Fruit fly (Drosophila melanogaster): ENCODE data around the gene RhoGAP71E.
A peak's percentile ranks its signal among the peaks of the same experiment; 100 is the strongest.

RhoGAP71E gene

DNA sequence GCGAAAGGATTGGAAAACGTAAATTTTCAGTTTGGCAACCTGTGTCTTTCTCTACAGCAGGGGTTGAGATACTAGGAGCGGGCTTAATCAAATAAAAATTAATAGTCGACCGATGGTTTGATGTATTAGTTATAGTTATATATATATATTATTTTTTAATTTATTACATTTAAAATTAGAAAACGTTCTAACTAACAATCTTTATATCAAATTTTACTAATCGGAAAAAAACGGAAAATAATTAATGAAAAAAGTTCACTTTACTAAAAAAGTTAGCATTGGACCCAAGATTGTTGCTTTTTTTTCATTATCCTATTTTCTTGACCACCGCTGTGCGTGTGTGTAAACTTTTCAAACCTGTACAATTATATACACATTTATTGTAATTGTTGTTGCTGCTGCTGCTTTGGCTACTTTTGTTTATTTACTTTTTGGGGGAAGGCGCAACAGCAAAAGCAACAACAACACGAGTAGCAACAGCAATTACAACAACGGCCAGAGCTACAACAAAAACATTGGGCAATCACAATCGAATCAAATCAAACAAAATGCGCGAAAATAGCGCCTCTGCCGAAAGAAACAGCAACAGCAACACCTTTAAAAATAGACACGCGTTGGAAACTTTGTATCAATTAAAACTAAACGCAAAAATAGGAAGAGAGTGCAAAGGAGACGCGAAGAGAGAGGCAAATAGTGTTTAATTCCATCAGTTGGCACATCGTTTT, 4.0 kb downstream of the RhoGAP71E start (continued):
- TF ChIP-seq CG8944 (GFP tag; optimal IDR thresholded peaks at IDR 0.05) = no peak
- no peak for TF ChIP-seq HmgZ (tag; optimal IDR thresholded peaks at IDR 0.05)
- TF ChIP-seq sisA (GFP tag; IDR thresholded peaks at IDR 0.05) = no peak
- TF ChIP-seq Usf (GFP tag; optimal IDR thresholded peaks at IDR 0.05) = no peak
- no peak for TF ChIP-seq CG12155 (GFP tag; optimal IDR thresholded peaks at IDR 0.05)
- peak; percentile 46 for TF ChIP-seq CG13775 (GFP tag; optimal IDR thresholded peaks at IDR 0.05)
- no peak for TF ChIP-seq CG6791 (GFP tag; IDR thresholded peaks at IDR 0.05; ENCODE audit: partially characterized antibody)
- no peak for TF ChIP-seq CG2875 (GFP tag; optimal IDR thresholded peaks at IDR 0.05)
- TF ChIP-seq CG42726 (GFP tag; IDR thresholded peaks at IDR 0.05; ENCODE audit: partially characterized antibody) = no peak
- TF ChIP-seq usp (GFP tag; optimal IDR thresholded peaks at IDR 0.05) = no peak
- peak; percentile 46 for TF ChIP-seq NfI (GFP tag; optimal IDR thresholded peaks at IDR 0.05)
- no peak for TF ChIP-seq nom (GFP tag; optimal IDR thresholded peaks at IDR 0.05)
- TF ChIP-seq CG31388 (GFP tag; optimal IDR thresholded peaks at IDR 0.05) = no peak
- TF ChIP-seq slp2 (GFP tag; optimal IDR thresholded peaks at IDR 0.05) = no peak
- no peak for TF ChIP-seq chif (GFP tag; optimal IDR thresholded peaks at IDR 0.05)
- peak; percentile 9 for TF ChIP-seq Fer2 (tag; optimal IDR thresholded peaks at IDR 0.05)
- peak; percentile 26 for TF ChIP-seq CG15696 (tag; optimal IDR thresholded peaks at IDR 0.05)
- peak; percentile 29 for TF ChIP-seq cwo (GFP tag; optimal IDR thresholded peaks at IDR 0.05)
- TF ChIP-seq CG12744 (GFP tag; optimal IDR thresholded peaks at IDR 0.05) = no peak
- TF ChIP-seq CG34422 (GFP tag; IDR thresholded peaks at IDR 0.05) = no peak
- no peak for TF ChIP-seq zen (tag; optimal IDR thresholded peaks at IDR 0.05)
- TF ChIP-seq CG4424 (GFP tag; optimal IDR thresholded peaks at IDR 0.05) = peak; percentile 20
- TF ChIP-seq scrt (GFP tag; optimal IDR thresholded peaks at IDR 0.05) = peak; percentile 4
- TF ChIP-seq CG7357 (GFP tag; IDR thresholded peaks at IDR 0.05) = no peak
- TF ChIP-seq CG30431 (GFP tag; optimal IDR thresholded peaks at IDR 0.05) = no peak
- peak; percentile 1 for TF ChIP-seq CG16863 (GFP tag; optimal IDR thresholded peaks at IDR 0.05)
- no peak for TF ChIP-seq en (GFP tag; optimal IDR thresholded peaks at IDR 0.05)
- TF ChIP-seq tap (tag; optimal IDR thresholded peaks at IDR 0.05) = peak; percentile 64
- no peak for TF ChIP-seq cas (GFP tag; IDR thresholded peaks at IDR 0.05)
- TF ChIP-seq ftz-f1 (GFP tag; optimal IDR thresholded peaks at IDR 0.05) = no peak
- TF ChIP-seq sob (GFP tag; IDR thresholded peaks at IDR 0.05) = no peak
- TF ChIP-seq CG14965 (GFP tag; optimal IDR thresholded peaks at IDR 0.05; ENCODE audit: borderline replicate concordance) = no peak
- no peak for TF ChIP-seq CG11723 (GFP tag; optimal IDR thresholded peaks at IDR 0.05)
- peak; percentile 16; the same call in 1 of the 2 replicates for TF ChIP-seq H2.0 (GFP tag; IDR thresholded peaks at IDR 0.05)
- no peak for TF ChIP-seq bowl (GFP tag; IDR thresholded peaks at IDR 0.05)
- TF ChIP-seq CG2129 (GFP tag; IDR thresholded peaks at IDR 0.05; ENCODE audit: partially characterized antibody) = no peak
- TF ChIP-seq CG2116 (GFP tag; optimal IDR thresholded peaks at IDR 0.05) = no peak
- no peak for TF ChIP-seq Dad (GFP tag; optimal IDR thresholded peaks at IDR 0.05)
- TF ChIP-seq Max (GFP tag; optimal IDR thresholded peaks at IDR 0.05) = no peak
- no peak for TF ChIP-seq pho (GFP tag; optimal IDR thresholded peaks at IDR 0.05)
- no peak for TF ChIP-seq Ets97D (GFP tag; optimal IDR thresholded peaks at IDR 0.05)
- no peak for TF ChIP-seq CG18011 (GFP tag; optimal IDR thresholded peaks at IDR 0.05)
- peak; percentile 53; the same call in 2 of the 3 replicates for TF ChIP-seq tgo (GFP tag; IDR thresholded peaks at IDR 0.05)
- no peak for TF ChIP-seq MESR4 (GFP tag; optimal IDR thresholded peaks at IDR 0.05)
- peak; percentile 77 for TF ChIP-seq CG8924 (tag; optimal IDR thresholded peaks at IDR 0.05)
- 0 out of 2 replicates have a peak, but pooled peaks have one; percentile 27 for TF ChIP-seq CG9932 (GFP tag; IDR thresholded peaks at IDR 0.05)
- TF ChIP-seq seq (GFP tag; IDR thresholded peaks at IDR 0.05) = peak; percentile 32; the same call in 1 of the 2 replicates
- no peak for TF ChIP-seq CG10565 (GFP tag; optimal IDR thresholded peaks at IDR 0.05)
- TF ChIP-seq wek (GFP tag; optimal IDR thresholded peaks at IDR 0.05) = no peak
- peak; percentile 56 for TF ChIP-seq Asciz (GFP tag; optimal IDR thresholded peaks at IDR 0.05)

Measured in whole organism, embryonic.